Worm (Caenorhabditis elegans) whole organism, young adult: ENCODE measurements around the gene B0280.9.

ENCODE experiments used
- B0019.2 ChIP-seq: fragments of 200-800 bp; sonication (Bioruptor generic); conservative IDR thresholded peaks from 2 replicates; pipeline ENCODE4 v1.3.6; 2022; ENCODE audit warnings: missing genetic modification reagents, missing genetic modification characterization, missing compliant biosample characterization
- B0336.3 ChIP-seq: fragments of 200-800 bp; sonication (Bioruptor generic); IDR thresholded peaks from 2 replicates; pipeline ENCODE4 v1.3.6; 2022; ENCODE audit warnings: missing genetic modification characterization, missing compliant biosample characterization
- D2030.7 ChIP-seq: fragments of 200-800 bp; sonication (Bioruptor generic); IDR thresholded peaks from 2 replicates; pipeline ENCODE4 v1.3.6; 2022; ENCODE audit warnings: missing genetic modification reagents, missing genetic modification characterization, missing compliant biosample characterization
- F23B12.7 ChIP-seq: sonication (generic microtip); optimal IDR thresholded peaks from 2 replicates; lab custom pipeline; 2017; ENCODE audit warnings: missing genetic modification characterization, mild to moderate bottlenecking, missing compliant biosample characterization, antibody characterized with exemption, moderate library complexity; ENCODE audit not compliant: insufficient read depth
- F33H1.4 ChIP-seq: fragments of 200-800 bp; sonication (Bioruptor generic); IDR thresholded peaks from 2 replicates; pipeline ENCODE4 v1.3.6; 2022; ENCODE audit warnings: missing genetic modification reagents, missing genetic modification characterization, missing compliant biosample characterization
- K12H6.12 ChIP-seq: fragments of 200-800 bp; sonication (Bioruptor generic); optimal IDR thresholded peaks from 2 replicates; lab custom pipeline; 2018; ENCODE audit warnings: mild to moderate bottlenecking, missing genetic modification characterization, missing compliant biosample characterization
- T26A5.8 ChIP-seq: sonication (generic microtip); optimal IDR thresholded peaks from 2 replicates; lab custom pipeline; 2016; ENCODE audit warnings: missing genetic modification characterization, missing compliant biosample characterization
- Y53G8AR.9 ChIP-seq: fragments of 200-800 bp; sonication (Bioruptor generic); conservative IDR thresholded peaks from 2 replicates; pipeline ENCODE4 v1.3.6; 2022; ENCODE audit warnings: missing genetic modification reagents, missing genetic modification characterization, missing compliant biosample characterization
- ama-1 ChIP-seq, 3 experiments: fragments of 150-350 bp in 1 of 3; sonication (generic microtip) in 2 of 3; optimal IDR thresholded peaks; 2 replicates each; lab custom pipeline; 2014 to 2018; ENCODE audit warnings: missing biosample characterization in 2 of 3, missing genetic modification characterization in 2 of 3, missing genetic modification reagents in 2 of 3
- aptf-3 ChIP-seq: fragments of 200-800 bp; sonication (Bioruptor generic); IDR thresholded peaks from 2 replicates; pipeline ENCODE4 v1.3.6; 2022; ENCODE audit warnings: missing genetic modification characterization, missing compliant biosample characterization
- attf-6 ChIP-seq: fragments of 200-800 bp; sonication (Bioruptor generic); IDR thresholded peaks from 2 replicates; pipeline ENCODE4 v1.3.6; 2022; ENCODE audit warnings: missing genetic modification reagents, missing genetic modification characterization, missing compliant biosample characterization
- ccch-3 ChIP-seq: fragments of 200-800 bp; sonication (Bioruptor generic); optimal IDR thresholded peaks from 2 replicates; lab custom pipeline; 2018; ENCODE audit warnings: mild to moderate bottlenecking, missing genetic modification characterization, missing compliant biosample characterization
- ceh-91 ChIP-seq: fragments of 200-800 bp; sonication (Bioruptor generic); IDR thresholded peaks from 2 replicates; pipeline ENCODE4 v1.3.6; 2022; ENCODE audit warnings: missing genetic modification reagents, missing genetic modification characterization, missing compliant biosample characterization
- chd-7 ChIP-seq: sonication (generic microtip); optimal IDR thresholded peaks from 2 replicates; lab custom pipeline; 2016; ENCODE audit warnings: mild to moderate bottlenecking, missing genetic modification characterization, moderate library complexity, missing compliant biosample characterization
- dox-1 ChIP-seq: fragments of 200-800 bp; sonication (Bioruptor generic); IDR thresholded peaks from 2 replicates; pipeline ENCODE4 v1.3.6; 2022; ENCODE audit warnings: missing genetic modification reagents, missing genetic modification characterization, missing compliant biosample characterization
- ekl-4 ChIP-seq: fragments of 200-800 bp; sonication (Bioruptor generic); IDR thresholded peaks from 2 replicates; pipeline ENCODE4 v1.3.6; 2022; ENCODE audit warnings: missing genetic modification reagents, missing genetic modification characterization, missing compliant biosample characterization
- ets-4 ChIP-seq: fragments of 200-800 bp; sonication (Bioruptor generic); optimal IDR thresholded peaks from 2 replicates; lab custom pipeline; 2018; ENCODE audit warnings: mild to moderate bottlenecking, missing genetic modification characterization, missing compliant biosample characterization
- him-1 ChIP-seq: sonication (generic microtip); optimal IDR thresholded peaks from 2 replicates; lab custom pipeline; 2016; ENCODE audit warnings: missing genotype, missing genetic modification reagents, missing genetic modification characterization, missing compliant biosample characterization
- hmg-1.2 ChIP-seq: fragments of 200-800 bp; sonication (Bioruptor generic); IDR thresholded peaks from 2 replicates; pipeline ENCODE4 v1.3.6; 2022; ENCODE audit warnings: missing genetic modification reagents, missing genetic modification characterization, missing compliant biosample characterization
- hrde-1 ChIP-seq: sonication (generic microtip); optimal IDR thresholded peaks from 2 replicates; lab custom pipeline; 2016; ENCODE audit warnings: missing genetic modification characterization, mild to moderate bottlenecking, missing compliant biosample characterization, moderate library complexity, missing genotype, missing genetic modification reagents, borderline replicate concordance
- hsf-1 ChIP-seq: fragments of 200-800 bp; sonication (Bioruptor generic); IDR thresholded peaks from 2 replicates; pipeline ENCODE4 v1.3.6; 2022; ENCODE audit warnings: missing genetic modification reagents, missing genetic modification characterization, missing compliant biosample characterization
- lag-1 ChIP-seq: fragments of 200-800 bp; sonication (Bioruptor generic); IDR thresholded peaks from 2 replicates; pipeline ENCODE4 v1.3.6; 2022; ENCODE audit warnings: missing genetic modification reagents, missing genetic modification characterization, missing compliant biosample characterization
- lin-35 ChIP-seq, 3 experiments: fragments of 150-350 bp in 2 of 3; sonication (generic microtip) in 1 of 3; optimal IDR thresholded peaks; 2 replicates each; lab custom pipeline; 2014 to 2018; ENCODE audit warnings: missing biosample characterization in 3 of 3, missing genetic modification characterization in 3 of 3, missing genetic modification reagents in 3 of 3
- madf-3 ChIP-seq: fragments of 200-800 bp; sonication (Bioruptor generic); IDR thresholded peaks from 2 replicates; pipeline ENCODE4 v1.3.6; 2022; ENCODE audit warnings: missing genetic modification reagents, missing genetic modification characterization, missing compliant biosample characterization
- madf-6 ChIP-seq: fragments of 200-800 bp; sonication (Bioruptor generic); IDR thresholded peaks from 2 replicates; pipeline ENCODE4 v1.3.6; 2022; ENCODE audit warnings: missing genetic modification reagents, missing genetic modification characterization, missing compliant biosample characterization
- mcd-1 ChIP-seq: fragments of 200-800 bp; sonication (Bioruptor generic); IDR thresholded peaks from 2 replicates; pipeline ENCODE4 v1.3.6; 2022; ENCODE audit warnings: missing genetic modification reagents, missing genetic modification characterization, missing compliant biosample characterization
- mel-28 ChIP-seq: sonication (generic microtip); optimal IDR thresholded peaks from 2 replicates; lab custom pipeline; 2016; ENCODE audit warnings: borderline replicate concordance, mild to moderate bottlenecking, missing genetic modification characterization, missing compliant biosample characterization
- mes-4 ChIP-seq: sonication (generic microtip); optimal IDR thresholded peaks from 2 replicates; lab custom pipeline; 2016; ENCODE audit warnings: missing genotype, missing genetic modification characterization, missing compliant biosample characterization
- mxl-1 ChIP-seq: sonication (generic microtip); optimal IDR thresholded peaks from 2 replicates; lab custom pipeline; 2016; ENCODE audit warnings: missing genetic modification characterization, missing compliant biosample characterization
- nhr-179 ChIP-seq: sonication (generic microtip); optimal IDR thresholded peaks from 2 replicates; lab custom pipeline; 2016; ENCODE audit warnings: mild to moderate bottlenecking, missing genetic modification characterization, missing compliant biosample characterization
- nhr-27 ChIP-seq: fragments of 200-800 bp; sonication (Bioruptor generic); optimal IDR thresholded peaks from 2 replicates; lab custom pipeline; 2018; ENCODE audit warnings: mild to moderate bottlenecking, missing genetic modification characterization, moderate library complexity, missing compliant biosample characterization
- pbrm-1 ChIP-seq: fragments of 200-800 bp; sonication (Bioruptor generic); IDR thresholded peaks from 2 replicates; pipeline ENCODE4 v1.3.6; 2022; ENCODE audit warnings: missing genetic modification reagents, missing genetic modification characterization, missing compliant biosample characterization
- rcor-1 ChIP-seq: fragments of 200-800 bp; sonication (Bioruptor generic); IDR thresholded peaks from 2 replicates; pipeline ENCODE4 v1.3.6; 2022; ENCODE audit warnings: missing genetic modification reagents, missing genetic modification characterization, missing compliant biosample characterization
- repo-1 ChIP-seq: sonication (generic microtip); optimal IDR thresholded peaks from 2 replicates; lab custom pipeline; 2017; ENCODE audit warnings: mild to moderate bottlenecking, missing genetic modification characterization, missing compliant biosample characterization
- snpc-1.3 ChIP-seq: sonication (generic microtip); optimal IDR thresholded peaks from 2 replicates; lab custom pipeline; 2017; ENCODE audit warnings: missing genetic modification characterization, mild to moderate bottlenecking, missing compliant biosample characterization, antibody characterized with exemption, moderate library complexity, missing genotype, missing genetic modification reagents; ENCODE audit not compliant: insufficient read depth
- snpc-3.4 ChIP-seq: sonication (generic microtip); optimal IDR thresholded peaks from 2 replicates; lab custom pipeline; 2017; ENCODE audit warnings: missing genetic modification characterization, mild to moderate bottlenecking, missing compliant biosample characterization, antibody characterized with exemption, moderate library complexity, missing genotype, missing genetic modification reagents
- snpc-4 ChIP-seq, 5 experiments: fragments of 150-350 bp in 1 of 5; sonication (generic microtip) in 4 of 5; optimal IDR thresholded peaks; 2 replicates each; lab custom pipeline; 2014 to 2018; ENCODE audit warnings: missing genetic modification characterization in 5 of 5, missing biosample characterization in 3 of 5, antibody characterized with exemption in 2 of 5, mild to moderate bottlenecking in 2 of 5, missing compliant biosample characterization in 2 of 5, missing genotype in 2 of 5, moderate library complexity in 2 of 5, missing genetic modification reagents in 1 of 5
- tbp1 ChIP-seq: fragments of 200-800 bp; sonication (Bioruptor generic); optimal IDR thresholded peaks from 2 replicates; lab custom pipeline; 2018; ENCODE audit warnings: mild to moderate bottlenecking, missing genetic modification characterization, missing compliant biosample characterization
- tlf-1 ChIP-seq: fragments of 200-800 bp; sonication (Bioruptor generic); optimal IDR thresholded peaks from 2 replicates; lab custom pipeline; 2018; ENCODE audit warnings: mild to moderate bottlenecking, missing genetic modification characterization, missing compliant biosample characterization
- xnd-1 ChIP-seq: sonication (generic microtip); optimal IDR thresholded peaks from 2 replicates; lab custom pipeline; 2016; ENCODE audit warnings: missing genotype, missing genetic modification reagents, missing genetic modification characterization, missing compliant biosample characterization
- ztf-18 ChIP-seq: sonication (generic microtip); optimal IDR thresholded peaks from 2 replicates; lab custom pipeline; 2016; ENCODE audit warnings: missing genotype, mild to moderate bottlenecking, missing genetic modification characterization, missing compliant biosample characterization
- ztf-26 ChIP-seq: sonication (generic microtip); optimal IDR thresholded peaks from 2 replicates; lab custom pipeline; 2017; ENCODE audit warnings: missing genetic modification characterization, missing compliant biosample characterization

The B0280.9 gene

ce11 chrIII:7103940-7104440, 18.7 kb downstream of the B0280.9 start, which contains the start of gene cpg-2 (continued):
- TF ChIP-seq tbp1 (GFP tag; lab: Kevin White, UChicago): peak; percentile 64
- peak; percentile 4 to 89 (median 58) for TF ChIP-seq lin-35 (GFP tag; optimal IDR thresholded peaks at IDR 0.05; lab: Kevin White, UChicago)
- TF ChIP-seq ztf-18 (tag; lab: Kevin White, UChicago): peak; percentile 21
- TF ChIP-seq him-1: peak; percentile 62
- peak; percentile 81 for TF ChIP-seq ekl-4 (GFP tag; lab: Robert Waterston, UW)
- TF ChIP-seq K12H6.12 (tag; lab: Kevin White, UChicago): no peak
- peak; percentile 100 for TF ChIP-seq madf-6 (GFP tag; lab: Robert Waterston, UW)
- no peak for TF ChIP-seq chd-7
- peak; percentile 58 for TF ChIP-seq snpc-4 (GFP tag; optimal IDR thresholded peaks at IDR 0.05; lab: Kevin White, UChicago)
- TF ChIP-seq snpc-4 (tag; optimal IDR thresholded peaks at IDR 0.05; lab: Kevin White, UChicago): peak in 3 of 4 experiments; percentile 11 to 62 (median 55)
- no peak for TF ChIP-seq repo-1 (tag; lab: Kevin White, UChicago)
- peak; percentile 86 for TF ChIP-seq hsf-1
- peak; percentile 91 for TF ChIP-seq madf-3 (GFP tag; lab: Robert Waterston, UW)
- TF ChIP-seq F33H1.4 (GFP tag; lab: Robert Waterston, UW): peak; percentile 85
- TF ChIP-seq ztf-26 (tag; lab: Kevin White, UChicago): no peak
- TF ChIP-seq snpc-3.4 (tag; lab: Kevin White, UChicago): peak; percentile 96
- TF ChIP-seq T26A5.8 (tag; lab: Kevin White, UChicago): no peak
- no peak for TF ChIP-seq lag-1 (GFP tag; lab: Robert Waterston, UW)
- peak; percentile 64 for TF ChIP-seq F23B12.7 (tag; lab: Kevin White, UChicago)
- TF ChIP-seq xnd-1 (tag; lab: Kevin White, UChicago): peak; percentile 97
- peak; percentile 79 for TF ChIP-seq B0336.3 (GFP tag; lab: Robert Waterston, UW)
- peak; percentile 27; the same call in 1 of the 2 replicates for TF ChIP-seq pbrm-1 (GFP tag; lab: Robert Waterston, UW)
- TF ChIP-seq nhr-27 (tag; lab: Kevin White, UChicago): no peak
- TF ChIP-seq Y53G8AR.9: peak; percentile 73; the same call in 1 of the 2 replicates
- peak; percentile 89 for TF ChIP-seq snpc-1.3 (tag; lab: Kevin White, UChicago)
- no peak for TF ChIP-seq mel-28 (tag; lab: Kevin White, UChicago)
- peak; percentile 80 for TF ChIP-seq B0019.2 (GFP tag; lab: Robert Waterston, UW)
- no peak for TF ChIP-seq aptf-3
- TF ChIP-seq hmg-1.2: peak; percentile 66
- TF ChIP-seq hrde-1 (tag; lab: Kevin White, UChicago): peak; percentile 50
- no peak for TF ChIP-seq ama-1 (optimal IDR thresholded peaks at IDR 0.05; lab: Kevin White, UChicago)
- peak in 1 of 2 experiments; percentile 7 for TF ChIP-seq ama-1 (GFP tag; optimal IDR thresholded peaks at IDR 0.05; lab: Kevin White, UChicago)
- no peak for TF ChIP-seq ccch-3 (GFP tag; lab: Kevin White, UChicago)
- no peak for TF ChIP-seq mes-4
- TF ChIP-seq attf-6 (GFP tag; lab: Robert Waterston, UW): peak; percentile 73; the same call in 1 of the 2 replicates
- TF ChIP-seq rcor-1: peak; percentile 91
- TF ChIP-seq mcd-1 (GFP tag; lab: Robert Waterston, UW): peak; percentile 81
- no peak for TF ChIP-seq ets-4 (GFP tag; lab: Kevin White, UChicago)
- TF ChIP-seq ceh-91 (GFP tag; lab: Robert Waterston, UW): peak; percentile 98
- TF ChIP-seq nhr-179: no peak
- TF ChIP-seq D2030.7 (GFP tag; lab: Robert Waterston, UW): peak; percentile 98
- TF ChIP-seq dox-1 (GFP tag; lab: Robert Waterston, UW): peak; percentile 77; the same call in 1 of the 2 replicates
- TF ChIP-seq tlf-1: peak; percentile 90
- TF ChIP-seq mxl-1 (tag; lab: Kevin White, UChicago): no peak
